Fruit fly (Drosophila melanogaster) whole organism, wandering third instar larva: ENCODE data around the gene Rim.

ENCODE experiments used
- HLH106 ChIP-seq: fragments of 200-800 bp; optimal IDR thresholded peaks from 3 replicates; lab custom pipeline; 2019; ENCODE audit warnings: missing biosample characterization, mild to moderate bottlenecking, missing genetic modification characterization, moderate library complexity
- Hr78 ChIP-seq: fragments of >200 bp; optimal IDR thresholded peaks from 2 replicates; lab custom pipeline; 2017; ENCODE audit warnings: missing biosample characterization, missing genetic modification characterization
- Myc ChIP-seq: fragments of >200 bp; optimal IDR thresholded peaks from 2 replicates; lab custom pipeline; 2017
- Sp1 ChIP-seq: fragments of 200-800 bp; sonication (Bioruptor generic); optimal IDR thresholded peaks from 3 replicates; lab custom pipeline; 2019; ENCODE audit warnings: missing biosample characterization, mild to moderate bottlenecking, missing genetic modification characterization, moderate library complexity
- Vsx2 ChIP-seq: fragments of 200-300, 225-300 bp; sonication (Bioruptor generic); optimal IDR thresholded peaks from 2 replicates; lab custom pipeline; 2018; ENCODE audit warnings: missing biosample characterization, missing genetic modification characterization; ENCODE audit not compliant: partially characterized antibody
- ey ChIP-seq: fragments of 200-800 bp; sonication (Bioruptor generic); optimal IDR thresholded peaks from 2 replicates; lab custom pipeline; 2016; ENCODE audit warnings: missing biosample characterization, missing genetic modification characterization
- foxo ChIP-seq, 2 experiments: fragments of 200-800 bp; sonication (Bioruptor generic); optimal IDR thresholded peaks; 2 replicates in 1 of 2; 3 replicates in 1 of 2; lab custom pipeline; 2016 to 2017; ENCODE audit warnings: missing biosample characterization in 2 of 2, missing genetic modification characterization in 2 of 2
- h ChIP-seq: fragments of 200-800 bp; sonication (Bioruptor generic); optimal IDR thresholded peaks from 3 replicates; lab custom pipeline; 2016; ENCODE audit warnings: missing biosample characterization, mild to moderate bottlenecking, missing genetic modification characterization
- pan ChIP-seq: fragments of >200 bp; optimal IDR thresholded peaks from 2 replicates; lab custom pipeline; 2017
- psq ChIP-seq: fragments of 200-800 bp; sonication (Bioruptor generic); optimal IDR thresholded peaks from 3 replicates; lab custom pipeline; 2017; ENCODE audit warnings: missing biosample characterization, mild to moderate bottlenecking, missing genetic modification characterization, moderate library complexity
- sage ChIP-seq: fragments of 200-800 bp; sonication (Bioruptor generic); optimal IDR thresholded peaks from 2 replicates; lab custom pipeline; 2016; ENCODE audit warnings: missing biosample characterization, mild to moderate bottlenecking, missing genetic modification characterization
- usp ChIP-seq: fragments of >200 bp; optimal IDR thresholded peaks from 2 replicates; lab custom pipeline; 2017; ENCODE audit warnings: missing biosample characterization, missing genetic modification characterization
- woc ChIP-seq: sonication (Bioruptor generic); optimal IDR thresholded peaks from 2 replicates; lab custom pipeline; 2016; ENCODE audit warnings: missing biosample characterization, mild to moderate bottlenecking, missing genetic modification characterization

DNA sequence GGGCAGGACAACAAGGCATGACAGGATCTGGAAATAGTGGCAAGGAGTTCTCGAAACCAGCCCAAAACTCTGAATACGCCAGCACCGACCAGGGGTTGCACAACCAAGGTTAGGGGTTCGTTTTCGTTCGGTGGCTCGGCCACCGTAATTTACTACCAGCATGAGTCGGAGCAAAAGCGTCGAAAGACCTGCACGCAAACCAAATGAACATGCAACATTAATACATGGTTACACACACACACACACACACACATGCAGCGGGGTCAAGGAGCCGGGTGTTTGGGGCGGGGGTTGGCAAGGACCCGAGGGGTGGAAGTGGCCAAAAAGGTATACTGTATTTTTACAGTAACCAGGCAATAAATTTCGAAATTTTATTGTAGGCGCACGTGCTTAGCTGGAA, 36.0 kb upstream of the Rim start:
- no peak for TF ChIP-seq pan (lab: Kevin White, UChicago)
- no peak for TF ChIP-seq psq (GFP tag; lab: Kevin White, UChicago)
- no peak for TF ChIP-seq woc (GFP tag; lab: Kevin White, UChicago)
- TF ChIP-seq h (GFP tag; lab: Kevin White, UChicago) = no peak
- TF ChIP-seq Vsx2 (GFP tag; lab: Kevin White, UChicago) = no peak
- no peak for TF ChIP-seq ey (GFP tag; lab: Kevin White, UChicago)
- TF ChIP-seq Myc (lab: Kevin White, UChicago) = no peak
- TF ChIP-seq Sp1 (GFP tag; lab: Kevin White, UChicago) = no peak
- no peak for TF ChIP-seq usp
- TF ChIP-seq Hr78 = no peak
- TF ChIP-seq foxo (GFP tag; optimal IDR thresholded peaks at IDR 0.05; lab: Kevin White, UChicago) = no peak
- no peak for TF ChIP-seq sage (GFP tag; lab: Kevin White, UChicago)
- TF ChIP-seq HLH106 (tag; lab: Kevin White, UChicago) = no peak
